Fruit fly (Drosophila melanogaster) whole organism, embryonic: ENCODE measurements around the gene CG7715.

Source experiments
- Atf3 ChIP-seq: fragments of 200-800 bp; sonication (Bioruptor generic); optimal IDR thresholded peaks from 3 replicates; lab custom pipeline; 2016; ENCODE audit warnings: missing biosample characterization, missing genetic modification characterization
- CG1024 ChIP-seq: fragments of 200-800 bp; sonication (Bioruptor generic); IDR thresholded peaks from 2 replicates; pipeline ENCODE4 v1.3.6; 2022; ENCODE audit warnings: missing biosample characterization, missing genetic modification characterization
- CG10366 ChIP-seq: fragments of 200-800 bp; sonication (Bioruptor generic); IDR thresholded peaks from 2 replicates; pipeline ENCODE4 v1.3.6; 2022; ENCODE audit warnings: missing biosample characterization, missing genetic modification characterization
- CG10543 ChIP-seq: fragments of 200-800 bp; sonication (Bioruptor generic); optimal IDR thresholded peaks from 3 replicates; lab custom pipeline; 2017; ENCODE audit warnings: missing biosample characterization, mild to moderate bottlenecking, missing genetic modification characterization, moderate library complexity
- CG10959 ChIP-seq: fragments of 200-800 bp; sonication (Bioruptor generic); IDR thresholded peaks from 2 replicates; pipeline ENCODE4 v1.3.6; 2022; ENCODE audit warnings: missing biosample characterization, missing genetic modification characterization
- CG12942 ChIP-seq: fragments of 200-800 bp; sonication (Bioruptor generic); optimal IDR thresholded peaks from 3 replicates; lab custom pipeline; 2016; ENCODE audit warnings: missing biosample characterization, missing genetic modification characterization
- CG13123 ChIP-seq: fragments of 200-800 bp; sonication (Bioruptor generic); optimal IDR thresholded peaks from 2 replicates; lab custom pipeline; 2016; ENCODE audit warnings: missing biosample characterization, missing genetic modification characterization
- CG13424 ChIP-seq: fragments of 200-800 bp; sonication (Bioruptor generic); optimal IDR thresholded peaks from 2 replicates; lab custom pipeline; 2019; ENCODE audit warnings: missing biosample characterization, mild to moderate bottlenecking, missing genetic modification characterization, moderate library complexity
- CG14965 ChIP-seq: fragments of 200-800 bp; sonication (Bioruptor generic); optimal IDR thresholded peaks from 2 replicates; lab custom pipeline; 2016; ENCODE audit warnings: missing biosample characterization, missing genetic modification characterization, borderline replicate concordance
- CG1603 ChIP-seq: fragments of 200-800 bp; sonication (Bioruptor generic); optimal IDR thresholded peaks from 2 replicates; lab custom pipeline; 2019; ENCODE audit warnings: missing biosample characterization, mild to moderate bottlenecking, missing genetic modification characterization, moderate library complexity
- CG18599 ChIP-seq: fragments of 200-800 bp; sonication (Bioruptor generic); optimal IDR thresholded peaks from 3 replicates; lab custom pipeline; 2017; ENCODE audit warnings: missing biosample characterization, missing genetic modification characterization, mild to moderate bottlenecking, moderate library complexity, missing genetic modification reagents
- CG2199 ChIP-seq: fragments of 200-800 bp; sonication (Bioruptor generic); IDR thresholded peaks from 3 replicates; pipeline ENCODE4 v1.3.6; 2022; ENCODE audit warnings: missing biosample characterization, missing genetic modification characterization
- CG2202 ChIP-seq: fragments of 200-800 bp; sonication (Bioruptor generic); optimal IDR thresholded peaks from 2 replicates; lab custom pipeline; 2018; ENCODE audit warnings: missing biosample characterization, mild to moderate bottlenecking, missing genetic modification characterization
- CG33557 ChIP-seq: fragments of 200-800 bp; sonication (Bioruptor generic); optimal IDR thresholded peaks from 2 replicates; lab custom pipeline; 2019; ENCODE audit warnings: missing biosample characterization, mild to moderate bottlenecking, missing genetic modification characterization, moderate library complexity
- CG4854 ChIP-seq: fragments of 200-800 bp; sonication (Bioruptor generic); optimal IDR thresholded peaks from 2 replicates; lab custom pipeline; 2016; ENCODE audit warnings: missing biosample characterization, missing genetic modification characterization, inconsistent platforms
- CG7271 ChIP-seq: fragments of 200-800 bp; sonication (Bioruptor generic); optimal IDR thresholded peaks from 2 replicates; lab custom pipeline; 2018; ENCODE audit warnings: missing biosample characterization, mild to moderate bottlenecking, missing genetic modification characterization, moderate library complexity
- CG7928 ChIP-seq: fragments of 200-800 bp; sonication (Bioruptor generic); optimal IDR thresholded peaks from 2 replicates; lab custom pipeline; 2017; ENCODE audit warnings: missing biosample characterization, mild to moderate bottlenecking, missing genetic modification characterization
- CG7987 ChIP-seq: fragments of 200-800 bp; sonication (Bioruptor generic); optimal IDR thresholded peaks from 2 replicates; lab custom pipeline; 2018; ENCODE audit warnings: missing biosample characterization, mild to moderate bottlenecking, missing genetic modification characterization, moderate library complexity
- D ChIP-seq, 2 experiments: fragments of 200-800 bp in 1 of 2; fragments of >200 bp in 1 of 2; sonication (Bioruptor generic) in 1 of 2; optimal IDR thresholded peaks; 2 replicates in 1 of 2; 3 replicates in 1 of 2; lab custom pipeline; 2017; ENCODE audit warnings: mild to moderate bottlenecking in 1 of 2, missing biosample characterization in 1 of 2, missing genetic modification characterization in 1 of 2, missing genetic modification reagents in 1 of 2
- Dfd ChIP-seq, 2 experiments: fragments of >200 bp; optimal IDR thresholded peaks; 2 replicates each; lab custom pipeline; 2017; ENCODE audit warnings: missing biosample characterization in 2 of 2, missing genetic modification characterization in 2 of 2
- Dip3 ChIP-seq: fragments of 200-800 bp; sonication (Bioruptor generic); optimal IDR thresholded peaks from 3 replicates; lab custom pipeline; 2016; ENCODE audit warnings: missing biosample characterization, missing genetic modification characterization
- Drgx ChIP-seq: fragments of 200-800 bp; sonication (Bioruptor generic); IDR thresholded peaks from 2 replicates; pipeline ENCODE4 v1.3.6; 2022; ENCODE audit warnings: missing biosample characterization, missing genetic modification characterization
- Nf-YA ChIP-seq: fragments of 200-800 bp; sonication (Bioruptor generic); IDR thresholded peaks from 2 replicates; pipeline ENCODE4 v1.3.6; 2022; ENCODE audit warnings: missing biosample characterization, missing genetic modification characterization
- Oli ChIP-seq: fragments of 200-800 bp; sonication (Bioruptor generic); optimal IDR thresholded peaks from 2 replicates; lab custom pipeline; 2018; ENCODE audit warnings: missing biosample characterization, mild to moderate bottlenecking, missing genetic modification characterization, moderate library complexity
- ase ChIP-seq: fragments of 200-800 bp; sonication (Bioruptor generic); IDR thresholded peaks from 3 replicates; pipeline ENCODE4 v1.3.6; 2022; ENCODE audit warnings: missing biosample characterization, missing genetic modification characterization
- bigmax ChIP-seq: fragments of 200-800 bp; sonication (Bioruptor generic); optimal IDR thresholded peaks from 2 replicates; lab custom pipeline; 2018; ENCODE audit warnings: missing biosample characterization, mild to moderate bottlenecking, missing genetic modification characterization
- btn ChIP-seq: fragments of 200-800 bp; sonication (Bioruptor generic); optimal IDR thresholded peaks from 2 replicates; lab custom pipeline; 2016; ENCODE audit warnings: missing biosample characterization, missing genetic modification characterization
- chn ChIP-seq: fragments of 200-800 bp; sonication (Bioruptor generic); optimal IDR thresholded peaks from 2 replicates; lab custom pipeline; 2016; ENCODE audit warnings: missing biosample characterization, missing genetic modification characterization
- ems ChIP-seq: fragments of 200-800 bp; sonication (Bioruptor generic); optimal IDR thresholded peaks from 3 replicates; lab custom pipeline; 2016; ENCODE audit warnings: missing biosample characterization, missing genetic modification characterization
- eve ChIP-seq, 2 experiments: fragments of >200 bp; optimal IDR thresholded peaks; 2 replicates each; lab custom pipeline; 2017; ENCODE audit warnings: missing biosample characterization in 2 of 2, missing genetic modification characterization in 2 of 2
- fd96Cb ChIP-seq: fragments of 200-800 bp; sonication (Bioruptor generic); optimal IDR thresholded peaks from 2 replicates; lab custom pipeline; 2018; ENCODE audit warnings: missing biosample characterization, mild to moderate bottlenecking, missing genetic modification characterization, moderate library complexity
- gce ChIP-seq: fragments of 200-800 bp; sonication (Bioruptor generic); IDR thresholded peaks from 3 replicates; pipeline ENCODE4 v1.3.6; 2022; ENCODE audit warnings: missing biosample characterization, missing genetic modification characterization
- gt ChIP-seq: fragments of 200-800 bp; sonication (Bioruptor generic); IDR thresholded peaks from 2 replicates; pipeline ENCODE4 v1.3.6; 2022; ENCODE audit warnings: missing biosample characterization, missing genetic modification characterization
- hkb ChIP-seq, 2 experiments: fragments of 200-800 bp in 1 of 2; fragments of >200 bp in 1 of 2; sonication (Bioruptor generic) in 1 of 2; IDR thresholded peaks in 1 of 2; optimal IDR thresholded peaks in 1 of 2; 2 replicates each; pipeline versions ENCODE4 v1.3.6 to Lab custom; 2017 to 2022; ENCODE audit warnings: missing biosample characterization in 1 of 2, missing genetic modification characterization in 1 of 2
- hth ChIP-seq: fragments of >200 bp; optimal IDR thresholded peaks from 2 replicates; lab custom pipeline; 2017; ENCODE audit warnings: inconsistent platforms
- jumu ChIP-seq: fragments of 200-800 bp; sonication (Bioruptor generic); optimal IDR thresholded peaks from 3 replicates; lab custom pipeline; 2016; ENCODE audit warnings: missing biosample characterization, missing genetic modification characterization
- knrl ChIP-seq: fragments of 200-800 bp; sonication (Bioruptor generic); IDR thresholded peaks from 3 replicates; pipeline ENCODE4 v1.3.6; 2022; ENCODE audit warnings: missing biosample characterization, missing genetic modification characterization; ENCODE audit not compliant: partially characterized antibody
- nau ChIP-seq: fragments of 200-800 bp; sonication (Bioruptor generic); optimal IDR thresholded peaks from 3 replicates; lab custom pipeline; 2017; ENCODE audit warnings: missing biosample characterization, mild to moderate bottlenecking, missing genetic modification characterization, missing genetic modification reagents
- pan ChIP-seq, 4 experiments: fragments of >200 bp in 3 of 4; fragments of 200-800 bp in 1 of 4; sonication (Bioruptor generic) in 1 of 4; optimal IDR thresholded peaks in 3 of 4; IDR thresholded peaks in 1 of 4; 2 replicates each; pipeline versions ENCODE4 v1.3.6 to Lab custom; 2017 to 2022; ENCODE audit warnings: missing biosample characterization in 2 of 4, missing genetic modification characterization in 2 of 4, mixed read lengths in 1 of 4
- pb ChIP-seq: fragments of 200-800 bp; sonication (Bioruptor generic); optimal IDR thresholded peaks from 3 replicates; lab custom pipeline; 2016; ENCODE audit warnings: missing biosample characterization, missing genetic modification characterization
- pros ChIP-seq: fragments of 200-800 bp; sonication (Bioruptor generic); optimal IDR thresholded peaks from 3 replicates; lab custom pipeline; 2019; ENCODE audit warnings: missing biosample characterization, mild to moderate bottlenecking, missing genetic modification characterization, moderate library complexity
- pzg ChIP-seq: fragments of 200-800 bp; sonication (Bioruptor generic); optimal IDR thresholded peaks from 3 replicates; lab custom pipeline; 2018; ENCODE audit warnings: missing biosample characterization, mild to moderate bottlenecking, missing genetic modification characterization, moderate library complexity
- repo ChIP-seq: fragments of 200-800 bp; sonication (Bioruptor generic); optimal IDR thresholded peaks from 2 replicates; lab custom pipeline; 2016; ENCODE audit warnings: missing biosample characterization, missing genetic modification characterization
- run ChIP-seq: fragments of 200-800 bp; sonication (Bioruptor generic); optimal IDR thresholded peaks from 3 replicates; lab custom pipeline; 2018; ENCODE audit warnings: missing biosample characterization, mild to moderate bottlenecking, missing genetic modification characterization
- seq ChIP-seq: fragments of 200-800 bp; sonication (Bioruptor generic); IDR thresholded peaks from 2 replicates; pipeline ENCODE4 v1.3.6; 2022; ENCODE audit warnings: missing biosample characterization, missing genetic modification characterization
- slbo ChIP-seq: fragments of 200-800 bp; sonication (Bioruptor generic); IDR thresholded peaks from 2 replicates; pipeline ENCODE4 v1.3.6; 2022; ENCODE audit warnings: missing biosample characterization, missing genetic modification characterization
- ssp ChIP-seq: fragments of 200-800 bp; sonication (Bioruptor generic); IDR thresholded peaks from 2 replicates; pipeline ENCODE4 v1.3.6; 2022; ENCODE audit warnings: missing biosample characterization, missing genetic modification characterization
- sug ChIP-seq: fragments of 200-800 bp; optimal IDR thresholded peaks from 2 replicates; lab custom pipeline; 2019; ENCODE audit warnings: missing biosample characterization, mild to moderate bottlenecking, missing genetic modification characterization, moderate library complexity
- zen ChIP-seq: fragments of 200-800 bp; sonication (Bioruptor generic); optimal IDR thresholded peaks from 3 replicates; lab custom pipeline; 2018; ENCODE audit warnings: missing biosample characterization, mild to moderate bottlenecking, missing genetic modification characterization, moderate library complexity

CG7715 gene

dm6 chr3R:18719767-18720341 is 8.4 kb downstream of the CG7715 start (continued):
- peak; percentile 60 for TF ChIP-seq ssp (GFP tag; lab: Robert Waterston, UW)
- TF ChIP-seq Dfd (GFP tag; optimal IDR thresholded peaks at IDR 0.05; lab: Kevin White, UChicago): no peak
- TF ChIP-seq CG10543 (GFP tag; lab: Kevin White, UChicago): peak; percentile 94
- TF ChIP-seq CG1024 (GFP tag; lab: Robert Waterston, UW): peak; percentile 73
- peak; percentile 70 for TF ChIP-seq chn (GFP tag; lab: Kevin White, UChicago)
- TF ChIP-seq CG10959 (GFP tag; lab: Robert Waterston, UW): no peak
- no peak for TF ChIP-seq hth (lab: Kevin White, UChicago)
- TF ChIP-seq CG13424: peak; percentile 92
- TF ChIP-seq repo (GFP tag; lab: Kevin White, UChicago): peak; percentile 67
- peak; percentile 83 for TF ChIP-seq fd96Cb
- TF ChIP-seq knrl (GFP tag; lab: Robert Waterston, UW): no peak
- TF ChIP-seq D (optimal IDR thresholded peaks at IDR 0.05; lab: Kevin White, UChicago): no peak
- peak; percentile 81 for TF ChIP-seq D (GFP tag; optimal IDR thresholded peaks at IDR 0.05; lab: Kevin White, UChicago)
- TF ChIP-seq seq (GFP tag; lab: Robert Waterston, UW): peak; percentile 89
- TF ChIP-seq slbo (GFP tag; lab: Robert Waterston, UW): peak; percentile 88
- peak; percentile 4 for TF ChIP-seq CG7987 (GFP tag; lab: Kevin White, UChicago)
- TF ChIP-seq hkb (optimal IDR thresholded peaks at IDR 0.05; lab: Kevin White, UChicago): no peak
- peak; percentile 90 for TF ChIP-seq hkb (GFP tag; IDR thresholded peaks at IDR 0.05; lab: Robert Waterston, UW)
- peak; percentile 87 for TF ChIP-seq CG1603 (tag; lab: Kevin White, UChicago)
- peak; percentile 97 for TF ChIP-seq CG18599
- TF ChIP-seq gt: peak; percentile 59
- peak; percentile 78 for TF ChIP-seq nau (GFP tag; lab: Kevin White, UChicago)
- peak; percentile 47 for TF ChIP-seq Atf3 (GFP tag; lab: Kevin White, UChicago)
- peak; percentile 82 for TF ChIP-seq Oli (tag; lab: Kevin White, UChicago)
- peak; percentile 34 for TF ChIP-seq jumu (GFP tag; lab: Kevin White, UChicago)
- peak; percentile 87 for TF ChIP-seq run (tag; lab: Kevin White, UChicago)
- peak; percentile 79 for TF ChIP-seq Dip3 (GFP tag; lab: Kevin White, UChicago)
- peak; percentile 60; the same call in 1 of the 3 replicates for TF ChIP-seq gce (GFP tag; lab: Robert Waterston, UW)
- peak; percentile 60 for TF ChIP-seq btn (GFP tag; lab: Kevin White, UChicago)
- TF ChIP-seq pzg (GFP tag; lab: Kevin White, UChicago): peak; percentile 10
- TF ChIP-seq CG2202 (tag; lab: Kevin White, UChicago): peak; percentile 44
- peak; percentile 87 for TF ChIP-seq sug (tag; lab: Kevin White, UChicago)
- TF ChIP-seq pb (GFP tag; lab: Kevin White, UChicago): peak; percentile 67
- TF ChIP-seq eve (GFP tag; optimal IDR thresholded peaks at IDR 0.05; lab: Kevin White, UChicago): peak; percentile 15 to 93
- peak; percentile 84 for TF ChIP-seq CG10366
- TF ChIP-seq CG12942 (GFP tag; lab: Kevin White, UChicago): peak; percentile 60
- peak; percentile 8 for TF ChIP-seq CG7928 (GFP tag; lab: Kevin White, UChicago)
- no peak for TF ChIP-seq Drgx
- peak; percentile 25 for TF ChIP-seq CG14965 (GFP tag; lab: Kevin White, UChicago)
- TF ChIP-seq CG13123 (GFP tag; lab: Kevin White, UChicago): peak; percentile 45
- no peak for TF ChIP-seq CG7271
- TF ChIP-seq Nf-YA (GFP tag; lab: Robert Waterston, UW): peak; percentile 79
- no peak for TF ChIP-seq bigmax (GFP tag; lab: Kevin White, UChicago)
- TF ChIP-seq ems (GFP tag; lab: Kevin White, UChicago): peak; percentile 81
- no peak for TF ChIP-seq CG4854 (GFP tag; lab: Kevin White, UChicago)
- TF ChIP-seq pros (GFP tag; lab: Kevin White, UChicago): peak; percentile 39
- TF ChIP-seq pan (optimal IDR thresholded peaks at IDR 0.05; lab: Kevin White, UChicago): no peak
- peak in 1 of 2 experiments; percentile 88 for TF ChIP-seq pan (GFP tag; optimal IDR thresholded peaks at IDR 0.05 in 1 of 2, IDR thresholded peaks at IDR 0.05 in 1 of 2)
- TF ChIP-seq ase (GFP tag; lab: Robert Waterston, UW): peak; percentile 76; the same call in 2 of the 3 replicates
- TF ChIP-seq CG33557: peak; percentile 57
- no peak for TF ChIP-seq CG2199
- TF ChIP-seq zen (tag; lab: Kevin White, UChicago): no peak
